Worm (Caenorhabditis elegans): ENCODE measurements around the gene srx-134.

Gene srx-134

ce11 chrV:13840909-13841308 is 15.4 kb downstream of the srx-134 start, which contains the start of gene srx-17:
Gene srx-17 (plus strand): TSS chrV:13841209.
- TF ChIP-seq klf-2 (GFP tag; conservative IDR thresholded peaks at IDR 0.05) (no peak), med-1 (GFP tag; optimal IDR thresholded peaks at IDR 0.05; ENCODE audit: insufficient read depth) (no peak), ztf-29 (GFP tag; IDR thresholded peaks at IDR 0.05) (no peak), ztf-23 (GFP tag; IDR thresholded peaks at IDR 0.05) (no peak), ref-1 (GFP tag; conservative IDR thresholded peaks at IDR 0.05) (no peak), cog-1 (tag; optimal IDR thresholded peaks at IDR 0.05) (no peak), T22C8.4 (GFP tag; IDR thresholded peaks at IDR 0.05) (no peak), flt-1 (GFP tag; IDR thresholded peaks at IDR 0.05) (no peak), tab-1 (GFP tag; IDR thresholded peaks at IDR 0.05) (no peak)

ce11 chrV:13839433-13839832 is 16.8 kb downstream of the srx-134 start, which contains the start of gene F55B12.10:
Gene F55B12.10 (plus strand): TSS chrV:13839733.
- TF ChIP-seq ztf-29 (GFP tag; IDR thresholded peaks at IDR 0.05) (no peak), cog-1 (tag; optimal IDR thresholded peaks at IDR 0.05) (no peak), ztf-23 (GFP tag; IDR thresholded peaks at IDR 0.05) (no peak), klf-2 (GFP tag; conservative IDR thresholded peaks at IDR 0.05) (no peak), med-1 (GFP tag; optimal IDR thresholded peaks at IDR 0.05; ENCODE audit: insufficient read depth) (no peak), T22C8.4 (GFP tag; IDR thresholded peaks at IDR 0.05) (no peak)

- no peak for TF ChIP-seq klf-2 (GFP tag; conservative IDR thresholded peaks at IDR 0.05)
- TF ChIP-seq T22C8.4 (GFP tag; IDR thresholded peaks at IDR 0.05): no peak
- no peak for TF ChIP-seq ztf-23 (GFP tag; IDR thresholded peaks at IDR 0.05)
- TF ChIP-seq ref-1 (GFP tag; conservative IDR thresholded peaks at IDR 0.05): no peak
- TF ChIP-seq flt-1 (GFP tag; IDR thresholded peaks at IDR 0.05): no peak
- TF ChIP-seq ztf-29 (GFP tag; IDR thresholded peaks at IDR 0.05): no peak
- TF ChIP-seq tab-1 (GFP tag; IDR thresholded peaks at IDR 0.05): no peak
- no peak for TF ChIP-seq cog-1 (tag; optimal IDR thresholded peaks at IDR 0.05)
- TF ChIP-seq med-1 (GFP tag; optimal IDR thresholded peaks at IDR 0.05; ENCODE audit: insufficient read depth): no peak
Observed at ce11 chrV:13837173-13837572, 19.1 kb downstream of the srx-134 start, which contains the start of gene srx-128. Gene srx-128 (plus strand): TSS chrV:13837473.

ce11 chrV:13833951-13834350 is 22.3 kb downstream of the srx-134 start, which contains the start of gene srx-129:
Gene srx-129 (plus strand): TSS chrV:13834251.
- TF ChIP-seq med-1 (GFP tag; optimal IDR thresholded peaks at IDR 0.05; ENCODE audit: insufficient read depth): no peak
- no peak for TF ChIP-seq T22C8.4 (GFP tag; IDR thresholded peaks at IDR 0.05)
- no peak for TF ChIP-seq klf-2 (GFP tag; conservative IDR thresholded peaks at IDR 0.05)
- TF ChIP-seq tab-1 (GFP tag; IDR thresholded peaks at IDR 0.05): no peak
- no peak for TF ChIP-seq cog-1 (tag; optimal IDR thresholded peaks at IDR 0.05)
- TF ChIP-seq ref-1 (GFP tag; conservative IDR thresholded peaks at IDR 0.05): no peak
- TF ChIP-seq ztf-29 (GFP tag; IDR thresholded peaks at IDR 0.05): no peak
- no peak for TF ChIP-seq ztf-23 (GFP tag; IDR thresholded peaks at IDR 0.05)
- no peak for TF ChIP-seq flt-1 (GFP tag; IDR thresholded peaks at IDR 0.05)

ce11 chrV:13830813-13831212 is 25.5 kb downstream of the srx-134 start, which contains the start of gene str-165:
Gene str-165 (plus strand): TSS chrV:13831113.
- TF ChIP-seq ztf-29 (GFP tag; IDR thresholded peaks at IDR 0.05): no peak
- no peak for TF ChIP-seq ref-1 (GFP tag; conservative IDR thresholded peaks at IDR 0.05)
- no peak for TF ChIP-seq tab-1 (GFP tag; IDR thresholded peaks at IDR 0.05)
- no peak for TF ChIP-seq cog-1 (tag; optimal IDR thresholded peaks at IDR 0.05)
- no peak for TF ChIP-seq T22C8.4 (GFP tag; IDR thresholded peaks at IDR 0.05)
- TF ChIP-seq klf-2 (GFP tag; conservative IDR thresholded peaks at IDR 0.05): no peak
- TF ChIP-seq flt-1 (GFP tag; IDR thresholded peaks at IDR 0.05): no peak
- TF ChIP-seq med-1 (GFP tag; optimal IDR thresholded peaks at IDR 0.05; ENCODE audit: insufficient read depth): no peak
- TF ChIP-seq ztf-23 (GFP tag; IDR thresholded peaks at IDR 0.05): no peak

ce11 chrV:13827920-13828319 is 28.4 kb downstream of the srx-134 start, which contains the start of gene nrf-5:
Gene nrf-5 (plus strand): TSS chrV:13828267.
- TF ChIP-seq klf-2 (GFP tag; conservative IDR thresholded peaks at IDR 0.05) (no peak), tab-1 (GFP tag; IDR thresholded peaks at IDR 0.05) (no peak), ref-1 (GFP tag; conservative IDR thresholded peaks at IDR 0.05) (no peak), flt-1 (GFP tag; IDR thresholded peaks at IDR 0.05) (no peak), cog-1 (tag; optimal IDR thresholded peaks at IDR 0.05) (no peak), med-1 (GFP tag; optimal IDR thresholded peaks at IDR 0.05; ENCODE audit: insufficient read depth) (no peak), ztf-23 (GFP tag; IDR thresholded peaks at IDR 0.05) (no peak), ztf-29 (GFP tag; IDR thresholded peaks at IDR 0.05) (no peak), T22C8.4 (GFP tag; IDR thresholded peaks at IDR 0.05) (no peak)

- TF ChIP-seq cog-1 (tag; optimal IDR thresholded peaks at IDR 0.05) (no peak), med-1 (GFP tag; optimal IDR thresholded peaks at IDR 0.05; ENCODE audit: insufficient read depth) (no peak), tab-1 (GFP tag; IDR thresholded peaks at IDR 0.05) (no peak), ref-1 (GFP tag; conservative IDR thresholded peaks at IDR 0.05) (no peak), klf-2 (GFP tag; conservative IDR thresholded peaks at IDR 0.05) (no peak), ztf-23 (GFP tag; IDR thresholded peaks at IDR 0.05) (no peak), flt-1 (GFP tag; IDR thresholded peaks at IDR 0.05) (no peak), ztf-29 (GFP tag; IDR thresholded peaks at IDR 0.05) (no peak), T22C8.4 (GFP tag; IDR thresholded peaks at IDR 0.05) (no peak)
Observed at ce11 chrV:13822752-13823151, 33.5 kb downstream of the srx-134 start, which contains the start of gene hpo-31. Gene hpo-31 (plus strand): TSS chrV:13823052.

- no peak for TF ChIP-seq flt-1 (GFP tag; IDR thresholded peaks at IDR 0.05)
- peak; percentile 7 for TF ChIP-seq cog-1 (tag; optimal IDR thresholded peaks at IDR 0.05)
- no peak for TF ChIP-seq ref-1 (GFP tag; conservative IDR thresholded peaks at IDR 0.05)
Observed at ce11 chrV:13818824-13819408, 37.4 kb downstream of the srx-134 start, which contains the start of gene sel-10. Gene sel-10 (plus strand): TSS chrV:13819361.

ce11 chrV:13816877-13817276 is 39.4 kb downstream of the srx-134 start, which contains the start of gene F55B12.2:
Gene F55B12.2 (minus strand): TSS chrV:13816977.
- TF ChIP-seq flt-1 (GFP tag; IDR thresholded peaks at IDR 0.05): no peak
- TF ChIP-seq med-1 (GFP tag; optimal IDR thresholded peaks at IDR 0.05; ENCODE audit: insufficient read depth): no peak
- no peak for TF ChIP-seq ref-1 (GFP tag; conservative IDR thresholded peaks at IDR 0.05)
- TF ChIP-seq T22C8.4 (GFP tag; IDR thresholded peaks at IDR 0.05): no peak
- TF ChIP-seq ztf-29 (GFP tag; IDR thresholded peaks at IDR 0.05): no peak
- no peak for TF ChIP-seq ztf-23 (GFP tag; IDR thresholded peaks at IDR 0.05)
- no peak for TF ChIP-seq tab-1 (GFP tag; IDR thresholded peaks at IDR 0.05)
- no peak for TF ChIP-seq cog-1 (tag; optimal IDR thresholded peaks at IDR 0.05)
- TF ChIP-seq klf-2 (GFP tag; conservative IDR thresholded peaks at IDR 0.05): no peak

Measured in whole organism, midembryonic.